Worm (Caenorhabditis elegans): ENCODE results near the gene med-1.

The med-1 gene

ce11 chrX:12454290-12454795, 23.9 kb downstream of the med-1 start, which contains the start of the genes T18D3.9 and T18D3.1 (continued):
- no peak for TF ChIP-seq nhr-28 (tag; optimal IDR thresholded peaks at IDR 0.05)
- TF ChIP-seq unc-39 (tag; optimal IDR thresholded peaks at IDR 0.05) = no peak
- TF ChIP-seq aly-2 (tag; optimal IDR thresholded peaks at IDR 0.05) = no peak
- TF ChIP-seq nhr-25 (tag; optimal IDR thresholded peaks at IDR 0.05) = peak; percentile 67
- no peak for TF ChIP-seq nhr-12 (tag; optimal IDR thresholded peaks at IDR 0.05)

- no peak for TF ChIP-seq ceh-82 (tag; optimal IDR thresholded peaks at IDR 0.05)
- peak; percentile 38 for TF ChIP-seq nfya-1 (tag; optimal IDR thresholded peaks at IDR 0.05; ENCODE audit: insufficient read depth)
- peak; percentile 66 for TF ChIP-seq pqm-1 (tag; optimal IDR thresholded peaks at IDR 0.05)
- peak; percentile 80 for TF ChIP-seq nhr-25 (tag; optimal IDR thresholded peaks at IDR 0.05)
- peak; percentile 80 for TF ChIP-seq nhr-23 (tag; optimal IDR thresholded peaks at IDR 0.05)
- no peak for TF ChIP-seq unc-62 (GFP tag; optimal IDR thresholded peaks at IDR 0.05)
- peak; percentile 36 for TF ChIP-seq R02D3.7 (tag; optimal IDR thresholded peaks at IDR 0.05)
- peak; percentile 23 for TF ChIP-seq egl-5 (tag; optimal IDR thresholded peaks at IDR 0.05)
- TF ChIP-seq elt-3 (tag; optimal IDR thresholded peaks at IDR 0.05) = peak in 1 of 3 experiments; percentile 61
- peak; percentile 49 for TF ChIP-seq lsy-12 (tag; optimal IDR thresholded peaks at IDR 0.05)
- TF ChIP-seq nhr-43 (tag; optimal IDR thresholded peaks at IDR 0.05; ENCODE audit: poor library complexity, severe bottlenecking) = peak; percentile 38
- peak; percentile 52 for TF ChIP-seq elt-2 (tag; optimal IDR thresholded peaks at IDR 0.05)
- TF ChIP-seq skn-1 (tag; optimal IDR thresholded peaks at IDR 0.05) = no peak
- TF ChIP-seq nhr-28 (tag; optimal IDR thresholded peaks at IDR 0.05) = peak; percentile 33
- TF ChIP-seq egl-27 (tag; optimal IDR thresholded peaks at IDR 0.05) = peak; percentile 2
- TF ChIP-seq pha-4 (tag; optimal IDR thresholded peaks at IDR 0.05) = peak; percentile 77
- TF ChIP-seq unc-39 (tag; optimal IDR thresholded peaks at IDR 0.05) = no peak
These were observed 27.6 kb downstream of the med-1 start for ce11 chrX:12458021-12458420.

- TF ChIP-seq ceh-82 (tag; optimal IDR thresholded peaks at IDR 0.05) (no peak), nhr-77 (tag; optimal IDR thresholded peaks at IDR 0.05) (no peak), daf-12 (tag; optimal IDR thresholded peaks at IDR 0.05) (no peak), elt-2 (tag; optimal IDR thresholded peaks at IDR 0.05) (no peak), nhr-237 (tag; optimal IDR thresholded peaks at IDR 0.05) (no peak), egl-5 (tag; optimal IDR thresholded peaks at IDR 0.05) (no peak), elt-1 (tag; optimal IDR thresholded peaks at IDR 0.05) (no peak), ceh-16 (tag; optimal IDR thresholded peaks at IDR 0.05) (no peak), egl-27 (tag; optimal IDR thresholded peaks at IDR 0.05) (no peak), hmg-11 (tag; optimal IDR thresholded peaks at IDR 0.05) (no peak)
These were observed 31.1 kb downstream of the med-1 start, which contains the start of gene odr-7 for ce11 chrX:12461557-12461956. Gene odr-7, minus strand, starts transcription at chrX:12461657.

- no peak for TF ChIP-seq ceh-9 (tag; optimal IDR thresholded peaks at IDR 0.05)
- TF ChIP-seq zag-1 (tag; optimal IDR thresholded peaks at IDR 0.05) = no peak
- TF ChIP-seq ceh-28 (tag; optimal IDR thresholded peaks at IDR 0.05) = no peak
- TF ChIP-seq pha-4 (tag; optimal IDR thresholded peaks at IDR 0.05) = no peak
- TF ChIP-seq nhr-43 (tag; optimal IDR thresholded peaks at IDR 0.05; ENCODE audit: poor library complexity, severe bottlenecking) = no peak
These were observed 33.1 kb downstream of the med-1 start, which contains the start of gene T18D3.5 for ce11 chrX:12463504-12463903. Gene T18D3.5, plus strand, starts transcription at chrX:12463804.

DNA sequence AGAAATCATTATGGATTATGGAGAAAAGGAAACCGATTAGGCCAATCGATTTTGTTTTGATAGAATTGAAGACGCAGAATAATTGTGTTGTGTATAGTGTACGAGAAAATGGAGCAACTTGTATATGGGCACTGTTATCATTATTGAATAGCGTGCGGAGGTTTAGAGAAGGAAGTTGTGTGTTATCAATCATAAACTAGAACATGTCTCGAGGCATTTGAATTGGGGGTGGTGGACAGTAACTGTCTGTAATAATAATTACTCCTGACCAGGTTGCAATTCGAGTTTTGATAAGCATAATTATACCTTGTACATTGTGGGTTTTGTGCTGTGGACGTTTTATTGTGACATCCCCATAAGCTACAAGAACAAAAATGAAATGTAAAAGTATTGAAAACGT, 36.4 kb downstream of the med-1 start, which contains the start of gene cdf-2:
Gene cdf-2, minus strand, starts transcription at position 149 of the 400 bp plus-strand sequence.
- TF ChIP-seq ceh-16 (tag; optimal IDR thresholded peaks at IDR 0.05) (no peak), lsy-12 (tag; optimal IDR thresholded peaks at IDR 0.05) (no peak), pqm-1 (tag; optimal IDR thresholded peaks at IDR 0.05) (peak; percentile 91), eor-1 (tag; optimal IDR thresholded peaks at IDR 0.05) (no peak), skn-1 (tag; optimal IDR thresholded peaks at IDR 0.05) (no peak), jun-1 (tag; optimal IDR thresholded peaks at IDR 0.05) (peak; percentile 34), ztf-11 (tag; optimal IDR thresholded peaks at IDR 0.05) (no peak), nhr-237 (tag; optimal IDR thresholded peaks at IDR 0.05) (no peak), elt-2 (tag; optimal IDR thresholded peaks at IDR 0.05) (peak; percentile 85), pha-4 (tag; optimal IDR thresholded peaks at IDR 0.05) (peak; percentile 34), sea-2 (GFP tag; optimal IDR thresholded peaks at IDR 0.05) (no peak)

Data from whole organism, L3 larva.